Fruit fly (Drosophila melanogaster): ENCODE measurements around the gene Flacc.

Flacc gene

DNA sequence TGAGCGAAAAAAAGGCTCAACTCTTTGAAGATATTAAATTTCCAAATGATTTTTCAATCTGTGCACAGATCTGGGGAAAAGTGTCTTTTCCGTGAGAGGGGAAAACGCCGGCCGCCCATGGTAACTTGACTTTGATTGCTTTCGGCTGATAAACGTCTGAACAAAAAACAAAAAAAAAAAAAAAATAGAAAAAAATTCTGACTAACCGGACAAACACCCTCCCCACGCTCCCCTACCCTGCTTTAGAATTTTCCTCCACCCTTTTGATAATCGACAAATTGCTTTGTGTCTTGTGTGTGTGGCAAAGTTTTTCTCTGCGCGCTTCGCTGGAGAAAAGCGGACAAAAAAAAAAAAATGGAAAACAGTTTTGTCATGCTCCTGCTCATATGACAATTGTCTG is 40.0 kb upstream of the Flacc start:
- peak; percentile 49 for TF ChIP-seq crol (GFP tag; IDR thresholded peaks at IDR 0.05)
- no peak for TF ChIP-seq ro (GFP tag; IDR thresholded peaks at IDR 0.05)
- peak; percentile 77 for TF ChIP-seq sqz (GFP tag; optimal IDR thresholded peaks at IDR 0.05)
- peak; percentile 14 for TF ChIP-seq kni (GFP tag; optimal IDR thresholded peaks at IDR 0.05)
- peak; percentile 52; the same call in 1 of the 2 replicates for TF ChIP-seq CG32772 (GFP tag; IDR thresholded peaks at IDR 0.05)
- TF ChIP-seq grn (GFP tag; optimal IDR thresholded peaks at IDR 0.05), result peak; percentile 25
- no peak for TF ChIP-seq Stat92E (GFP tag; optimal IDR thresholded peaks at IDR 0.05)
- no peak for TF ChIP-seq NC2β (GFP tag; optimal IDR thresholded peaks at IDR 0.05)

DNA sequence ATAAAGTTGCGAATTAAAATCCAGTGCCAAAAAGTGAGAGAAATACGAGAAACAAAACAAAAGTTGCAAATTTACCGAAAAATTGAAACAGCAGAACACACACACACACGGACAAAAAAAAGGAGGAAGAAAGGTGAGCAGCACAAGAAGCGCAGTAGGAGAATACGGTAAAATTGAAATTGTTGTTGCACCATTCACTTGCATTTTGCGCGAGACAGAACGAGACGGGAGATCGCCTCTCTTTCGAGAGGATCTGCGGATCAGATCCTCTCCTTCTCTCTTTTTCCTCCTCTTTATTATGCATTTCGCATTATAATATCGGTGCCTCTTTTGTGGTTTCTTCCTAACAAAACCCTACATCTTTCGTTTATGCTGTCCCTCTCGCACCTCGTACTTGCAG is 37.4 kb upstream of the Flacc start:
- TF ChIP-seq CG4360 (GFP tag; IDR thresholded peaks at IDR 0.05) (0 out of 2 replicates have a peak, but pooled peaks have one; percentile 13), Antp (GFP tag; optimal IDR thresholded peaks at IDR 0.05) (no peak), CG15479 (GFP tag; optimal IDR thresholded peaks at IDR 0.05) (peak; percentile 50), CkIIα-i1 (GFP tag; IDR thresholded peaks at IDR 0.05) (no peak), Trl (optimal IDR thresholded peaks at IDR 0.05) (peak in 1 of 2 experiments; percentile 9), Trl (GFP tag; optimal IDR thresholded peaks at IDR 0.05) (no peak)

DNA sequence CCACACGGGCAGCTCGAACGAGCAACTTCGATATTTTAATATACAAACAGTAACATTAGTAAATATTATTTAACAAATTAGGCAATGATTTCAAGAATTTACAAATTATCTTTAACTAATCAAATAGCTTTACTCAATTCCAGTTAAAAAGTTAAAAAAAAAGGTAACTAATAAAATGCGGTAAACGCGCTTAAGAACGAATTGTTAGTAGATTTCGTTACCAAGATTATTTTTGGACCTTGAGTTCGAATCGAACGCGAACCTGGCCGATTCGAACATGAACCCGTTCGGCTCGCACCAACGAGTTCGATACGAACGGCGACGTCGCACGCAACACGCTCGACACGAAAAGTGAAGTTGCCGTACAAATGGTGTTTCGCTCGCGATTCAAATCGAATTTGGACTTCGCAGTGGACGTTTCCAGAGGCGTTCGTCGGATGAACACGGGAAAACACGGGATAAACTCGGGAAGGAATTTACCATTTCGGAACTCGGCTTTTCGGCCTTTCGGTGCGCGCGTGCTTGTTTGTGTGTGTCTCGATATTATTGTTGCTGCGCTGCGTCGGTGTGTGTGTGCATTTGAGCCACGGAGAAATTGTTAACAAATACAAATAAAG is 36.6 kb upstream of the Flacc start, which contains the start of gene CG43759:
Gene CG43759, plus strand, starts transcription at position 390 of the 617 bp plus-strand sequence.
- TF ChIP-seq grau (tag; optimal IDR thresholded peaks at IDR 0.05) (no peak), chif (GFP tag; optimal IDR thresholded peaks at IDR 0.05) (no peak), sd (tag; optimal IDR thresholded peaks at IDR 0.05) (peak; percentile 70), CG31388 (GFP tag; optimal IDR thresholded peaks at IDR 0.05) (no peak), CG5180 (GFP tag; optimal IDR thresholded peaks at IDR 0.05) (peak; percentile 99), amos (GFP tag; IDR thresholded peaks at IDR 0.05; ENCODE audit: partially characterized antibody) (peak; percentile 23; the same call in 1 of the 2 replicates), CG1603 (tag; optimal IDR thresholded peaks at IDR 0.05) (peak; percentile 30), CG16779 (GFP tag; IDR thresholded peaks at IDR 0.05) (no peak), pfk (GFP tag; optimal IDR thresholded peaks at IDR 0.05) (no peak), ap (GFP tag; IDR thresholded peaks at IDR 0.05) (no peak), CG2199 (GFP tag; IDR thresholded peaks at IDR 0.05) (peak; percentile 92), Sry-β (GFP tag; optimal IDR thresholded peaks at IDR 0.05) (no peak), Chrac-16 (GFP tag; optimal IDR thresholded peaks at IDR 0.05) (no peak), salm (tag; optimal IDR thresholded peaks at IDR 0.05) (no peak), CG5953 (GFP tag; IDR thresholded peaks at IDR 0.05) (0 out of 2 replicates have a peak, but pooled peaks have one; percentile 12), chinmo (GFP tag; IDR thresholded peaks at IDR 0.05; ENCODE audit: partially characterized antibody) (peak; percentile 38; the same call in 1 of the 4 replicates), row (GFP tag; IDR thresholded peaks at IDR 0.05) (peak; percentile 38; the same call in 2 of the 3 replicates), CG17829 (tag; optimal IDR thresholded peaks at IDR 0.05) (peak; percentile 37), abd-A (tag; optimal IDR thresholded peaks at IDR 0.05) (peak; percentile 43), CTCF (GFP tag; optimal IDR thresholded peaks at IDR 0.05) (no peak), CG13624 (GFP tag; optimal IDR thresholded peaks at IDR 0.05) (no peak), crc (GFP tag; optimal IDR thresholded peaks at IDR 0.05) (no peak), btn (GFP tag; optimal IDR thresholded peaks at IDR 0.05) (peak; percentile 14), Fer1 (GFP tag; optimal IDR thresholded peaks at IDR 0.05) (peak; percentile 28), Poxn (GFP tag; IDR thresholded peaks at IDR 0.05) (no peak), Max (GFP tag; optimal IDR thresholded peaks at IDR 0.05) (no peak), ranshi (GFP tag; IDR thresholded peaks at IDR 0.05) (0 out of 2 replicates have a peak, but pooled peaks have one; percentile 9), bsh (GFP tag; optimal IDR thresholded peaks at IDR 0.05) (no peak), gsb-n (tag; optimal IDR thresholded peaks at IDR 0.05) (no peak), Meics (GFP tag; optimal IDR thresholded peaks at IDR 0.05) (peak; percentile 97), CG42726 (GFP tag; IDR thresholded peaks at IDR 0.05; ENCODE audit: partially characterized antibody) (peak; percentile 49; the same call in 1 of the 2 replicates), CG8359 (GFP tag; optimal IDR thresholded peaks at IDR 0.05; ENCODE audit: borderline replicate concordance) (peak; percentile 0), CG14860 (GFP tag; IDR thresholded peaks at IDR 0.05; ENCODE audit: partially characterized antibody) (no peak), CG9215 (GFP tag; IDR thresholded peaks at IDR 0.05) (no peak)
